Worm (Caenorhabditis elegans): Measurements from ENCODE around the gene Y62E10A.3.

DNA sequence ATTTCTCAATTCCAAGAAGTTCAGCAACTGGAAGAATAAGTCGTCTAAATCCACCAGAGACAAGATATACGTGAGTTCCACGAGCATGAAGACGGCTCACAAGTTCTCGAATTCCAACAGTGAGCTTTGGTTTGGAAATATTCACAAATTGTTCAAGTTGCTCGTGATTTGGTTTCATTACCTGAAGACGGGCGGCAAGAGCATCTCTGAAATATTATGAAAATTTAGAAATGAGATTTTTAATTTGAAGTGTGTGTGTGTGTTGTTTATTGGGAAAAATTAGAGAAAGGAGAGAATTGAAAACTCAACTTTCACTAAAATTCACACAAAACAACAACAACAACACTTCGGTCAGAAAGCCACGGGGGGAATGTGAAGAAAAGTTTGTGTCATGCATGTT lies 30.7 kb upstream of the Y62E10A.3 start:
- TF ChIP-seq ztf-11 (tag; optimal IDR thresholded peaks at IDR 0.05) = no peak
- TF ChIP-seq ces-1 (GFP tag; optimal IDR thresholded peaks at IDR 0.05) = no peak
- no peak for TF ChIP-seq nhr-237 (tag; optimal IDR thresholded peaks at IDR 0.05)
